Worm (Caenorhabditis elegans): Measurements from ENCODE around the gene ZC455.1.
A peak's percentile ranks its signal among the peaks of the same experiment; 100 is the strongest.

The ZC455.1 gene

ce11 chrV:12815386-12815785, 42.1 kb downstream of the ZC455.1 start:
- TF ChIP-seq snpc-4 (GFP tag; optimal IDR thresholded peaks at IDR 0.05) (no peak), snpc-4 (tag; optimal IDR thresholded peaks at IDR 0.05) (no peak), pha-4 (tag; optimal IDR thresholded peaks at IDR 0.05) (peak; percentile 9)

ce11 chrV:12816672-12817071, 43.4 kb downstream of the ZC455.1 start:
- no peak for TF ChIP-seq zim-3 (tag; optimal IDR thresholded peaks at IDR 0.05)
- TF ChIP-seq ama-1 (optimal IDR thresholded peaks at IDR 0.05) = no peak
- TF ChIP-seq ama-1 (GFP tag; optimal IDR thresholded peaks at IDR 0.05) = peak in 1 of 2 experiments; percentile 66
- TF ChIP-seq attf-6 (GFP tag; IDR thresholded peaks at IDR 0.05) = no peak

- no peak for TF ChIP-seq madf-6 (GFP tag; IDR thresholded peaks at IDR 0.05)
- TF ChIP-seq egl-44 (GFP tag; IDR thresholded peaks at IDR 0.05) = no peak
- TF ChIP-seq K12H6.12 (tag; optimal IDR thresholded peaks at IDR 0.05) = no peak
- TF ChIP-seq ceh-100 (GFP tag; IDR thresholded peaks at IDR 0.05) = no peak
- no peak for TF ChIP-seq mel-28 (tag; optimal IDR thresholded peaks at IDR 0.05; ENCODE audit: borderline replicate concordance)
- no peak for TF ChIP-seq F22D6.2 (tag; optimal IDR thresholded peaks at IDR 0.05)
- TF ChIP-seq nhr-120 (GFP tag; IDR thresholded peaks at IDR 0.05) = no peak
- TF ChIP-seq ceh-91 (GFP tag; IDR thresholded peaks at IDR 0.05) = no peak
- no peak for TF ChIP-seq Y67H2A.10 (GFP tag; conservative IDR thresholded peaks at IDR 0.05)
- no peak for TF ChIP-seq dpl-1 (GFP tag; optimal IDR thresholded peaks at IDR 0.05)
- no peak for TF ChIP-seq let-607 (tag; optimal IDR thresholded peaks at IDR 0.05)
- no peak for TF ChIP-seq D2030.7 (GFP tag; IDR thresholded peaks at IDR 0.05)
- TF ChIP-seq unc-62 (GFP tag; optimal IDR thresholded peaks at IDR 0.05) = no peak
These were observed 45.2 kb downstream of the ZC455.1 start for ce11 chrV:12818486-12818885.

- TF ChIP-seq hlh-26 (GFP tag; conservative IDR thresholded peaks at IDR 0.05) (no peak), aptf-2 (GFP tag; conservative IDR thresholded peaks at IDR 0.05) (no peak), repo-1 (tag; optimal IDR thresholded peaks at IDR 0.05) (no peak), ceh-58 (GFP tag; IDR thresholded peaks at IDR 0.05) (no peak), egrh-3 (GFP tag; IDR thresholded peaks at IDR 0.05) (no peak), pbrm-1 (GFP tag; IDR thresholded peaks at IDR 0.05) (peak; percentile 57; the same call in 1 of the 2 replicates), ets-4 (GFP tag; optimal IDR thresholded peaks at IDR 0.05) (no peak), ceh-27 (GFP tag; optimal IDR thresholded peaks at IDR 0.05) (no peak), lsy-27 (tag; optimal IDR thresholded peaks at IDR 0.05; ENCODE audit: borderline replicate concordance, insufficient read depth) (no peak), dox-1 (GFP tag; IDR thresholded peaks at IDR 0.05) (0 out of 2 replicates have a peak, but pooled peaks have one; percentile 39), hmg-1.2 (GFP tag; IDR thresholded peaks at IDR 0.05) (no peak), attf-5 (GFP tag; optimal IDR thresholded peaks at IDR 0.05) (peak; percentile 50), snpc-1.1 (tag; optimal IDR thresholded peaks at IDR 0.05; ENCODE audit: insufficient read depth) (no peak), cebp-1 (GFP tag; IDR thresholded peaks at IDR 0.05) (0 out of 2 replicates have a peak, but pooled peaks have one; percentile 13), cebp-1 (tag; optimal IDR thresholded peaks at IDR 0.05) (peak; percentile 52), K12H6.12 (tag; optimal IDR thresholded peaks at IDR 0.05) (peak; percentile 64), madf-10 (tag; optimal IDR thresholded peaks at IDR 0.05) (peak; percentile 71), F37B4.10 (GFP tag; IDR thresholded peaks at IDR 0.05) (no peak), hsf-1 (GFP tag; IDR thresholded peaks at IDR 0.05) (no peak), F10E7.11 (tag; optimal IDR thresholded peaks at IDR 0.05) (no peak), ztf-18 (tag; optimal IDR thresholded peaks at IDR 0.05) (peak; percentile 4), Y56A3A.18 (GFP tag; IDR thresholded peaks at IDR 0.05) (no peak), nhr-120 (GFP tag; IDR thresholded peaks at IDR 0.05) (no peak), hrde-1 (tag; optimal IDR thresholded peaks at IDR 0.05; ENCODE audit: borderline replicate concordance) (no peak), nhr-80 (tag; optimal IDR thresholded peaks at IDR 0.05) (no peak), rec-8 (tag; optimal IDR thresholded peaks at IDR 0.05) (no peak), T26A5.8 (tag; optimal IDR thresholded peaks at IDR 0.05) (no peak)
These were observed 45.8 kb downstream of the ZC455.1 start for ce11 chrV:12819155-12819554.

Data from whole organism, young adult.